Fruit fly (Drosophila melanogaster) whole organism: ENCODE results near the gene chm.

Source experiments
- Dll ChIP-seq: fragments of >200 bp; optimal IDR thresholded peaks from 2 replicates; lab custom pipeline; 2017
- EcR ChIP-seq, 2 experiments: fragments of >200 bp; optimal IDR thresholded peaks; 2 replicates each; lab custom pipeline; 2017; ENCODE audit warnings: missing biosample characterization in 2 of 2, missing genetic modification characterization in 2 of 2, missing genetic modification reagents in 2 of 2
- pan ChIP-seq: fragments of >200 bp; optimal IDR thresholded peaks from 2 replicates; lab custom pipeline; 2017
- psq ChIP-seq: fragments of >200 bp; optimal IDR thresholded peaks from 2 replicates; lab custom pipeline; 2017

dm6 chr2L:7404923-7405322, 7.3 kb upstream of the chm start, which contains the start of gene CG5177:
- TF ChIP-seq pan (no peak), Dll (lab: Kevin White, UChicago) (no peak), EcR (GFP tag; optimal IDR thresholded peaks at IDR 0.05; lab: Kevin White, UChicago) (no peak), psq (lab: Kevin White, UChicago) (no peak)
